Worm (Caenorhabditis elegans): ENCODE data around the gene srp-6.

ce11 chrV:7355464-7355863, 30.4 kb downstream of the srp-6 start, which contains the start of gene tag-293:
- TF ChIP-seq pha-4 (tag; optimal IDR thresholded peaks at IDR 0.05) = no peak
- no peak for TF ChIP-seq dpl-1 (GFP tag; optimal IDR thresholded peaks at IDR 0.05)
- no peak for TF ChIP-seq madf-8 (GFP tag; conservative IDR thresholded peaks at IDR 0.05)
- no peak for TF ChIP-seq unc-130 (GFP tag; optimal IDR thresholded peaks at IDR 0.05)
- TF ChIP-seq rcor-1 (GFP tag; IDR thresholded peaks at IDR 0.05) = no peak
- no peak for TF ChIP-seq hmg-1.2 (GFP tag; IDR thresholded peaks at IDR 0.05)
- TF ChIP-seq madf-6 (GFP tag; IDR thresholded peaks at IDR 0.05) = no peak
- TF ChIP-seq athp-1 (tag; optimal IDR thresholded peaks at IDR 0.05) = no peak
- no peak for TF ChIP-seq hsf-1 (GFP tag; IDR thresholded peaks at IDR 0.05)

Data from whole organism, young adult.